Worm (Caenorhabditis elegans) whole organism, L3 larva: ENCODE data around the gene T08H10.3.

Experiments used
- aly-2 ChIP-seq: fragments of 150-350 bp; optimal IDR thresholded peaks from 2 replicates; lab custom pipeline; 2014; ENCODE audit warnings: missing biosample characterization, missing genetic modification characterization
- ama-1 ChIP-seq: fragments of 150-350 bp; optimal IDR thresholded peaks from 2 replicates; lab custom pipeline; 2018
- lin-15B ChIP-seq: fragments of 150-350 bp; optimal IDR thresholded peaks from 2 replicates; lab custom pipeline; 2014; ENCODE audit warnings: missing biosample characterization, missing genetic modification characterization
- nfya-1 ChIP-seq: sonication (generic microtip); optimal IDR thresholded peaks from 2 replicates; lab custom pipeline; 2017; ENCODE audit warnings: missing genetic modification characterization, mild to moderate bottlenecking, missing compliant biosample characterization, antibody characterized with exemption, moderate library complexity; ENCODE audit not compliant: insufficient read depth
- pha-4 ChIP-seq: fragments of 150-350 bp; optimal IDR thresholded peaks from 2 replicates; lab custom pipeline; 2014; ENCODE audit warnings: missing biosample characterization, missing genetic modification reagents, missing genetic modification characterization
- skn-1 ChIP-seq: fragments of 150-350 bp; optimal IDR thresholded peaks from 2 replicates; lab custom pipeline; 2014; ENCODE audit warnings: missing biosample characterization, missing genetic modification characterization
- snpc-4 ChIP-seq: fragments of 150-350 bp; optimal IDR thresholded peaks from 2 replicates; lab custom pipeline; 2014; ENCODE audit warnings: missing biosample characterization, missing genetic modification characterization
- tbx-2 ChIP-seq: sonication (generic microtip); optimal IDR thresholded peaks from 2 replicates; lab custom pipeline; 2016; ENCODE audit warnings: mild to moderate bottlenecking, missing genetic modification characterization, missing compliant biosample characterization
- unc-39 ChIP-seq: sonication (generic microtip); optimal IDR thresholded peaks from 4 replicates; lab custom pipeline; 2017; ENCODE audit warnings: missing biosample characterization, missing genetic modification characterization

DNA sequence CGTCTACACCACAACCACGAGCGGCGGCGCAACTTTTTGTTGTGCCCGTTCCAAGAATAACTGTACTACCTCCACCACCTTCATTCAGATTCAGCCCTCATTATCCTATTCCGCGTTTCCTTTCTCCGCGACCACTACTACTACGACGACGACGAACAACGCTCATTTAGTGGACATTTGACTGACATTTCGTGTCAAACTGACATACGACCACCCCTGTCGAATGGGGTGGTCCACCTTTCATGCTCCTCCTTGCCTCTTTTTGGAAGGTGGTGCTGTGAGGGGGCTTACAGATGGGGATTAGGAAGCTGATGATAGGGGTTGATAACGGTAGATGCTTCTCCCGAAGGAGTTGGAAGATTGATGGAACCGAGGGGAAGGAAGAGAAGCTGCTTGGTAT lies 36.0 kb downstream of the T08H10.3 start:
- TF ChIP-seq aly-2 (tag; lab: Kevin White, UChicago) (no peak), pha-4 (tag; lab: Kevin White, UChicago) (no peak), unc-39 (tag; lab: Kevin White, UChicago) (no peak), nfya-1 (no peak), snpc-4 (tag; lab: Kevin White, UChicago) (no peak), skn-1 (tag; lab: Kevin White, UChicago) (no peak), tbx-2 (tag; lab: Kevin White, UChicago) (no peak), lin-15B (tag; lab: Kevin White, UChicago) (no peak), ama-1 (no peak)
